Fruit fly (Drosophila melanogaster): Measurements from ENCODE around the gene Dhc64C.

Gene Dhc64C

DNA sequence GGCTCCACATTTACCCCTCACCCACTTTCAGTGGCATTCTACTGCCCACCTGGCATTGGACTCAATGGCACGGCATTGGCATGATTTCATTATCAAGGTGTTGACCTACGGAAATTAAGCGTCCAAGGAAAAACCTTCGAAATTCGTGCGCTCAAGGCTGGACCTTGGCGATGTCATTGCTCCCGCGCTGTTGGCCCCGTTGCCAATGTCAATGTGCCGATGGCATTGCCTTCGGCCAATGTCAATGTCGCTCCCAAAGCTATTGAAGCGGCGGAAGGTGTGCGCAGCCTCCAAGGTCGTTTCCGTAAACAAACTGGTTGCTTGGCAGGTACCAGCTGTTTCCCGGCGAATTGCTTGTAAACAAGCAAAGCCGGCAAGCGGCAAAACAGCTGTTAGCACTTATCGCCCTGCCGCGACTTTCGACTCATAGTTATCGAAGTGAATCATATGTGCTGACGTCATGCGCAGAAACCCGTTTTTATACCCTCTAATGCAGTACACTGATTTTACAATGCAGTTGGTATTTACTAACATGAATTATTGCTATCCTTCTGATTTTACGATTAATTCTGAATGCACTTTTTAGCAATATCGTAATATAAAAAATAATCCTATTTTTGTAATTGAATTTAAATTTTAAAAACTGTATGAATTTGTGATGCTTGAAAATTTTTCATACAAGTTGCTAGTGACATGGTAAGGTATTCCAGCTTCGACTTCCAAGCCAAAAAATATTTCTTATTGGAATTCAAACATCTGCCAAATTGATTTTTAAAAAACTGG lies 940 bp downstream of the Dhc64C start:
- TF ChIP-seq CTCF (optimal IDR thresholded peaks at IDR 0.05) (no peak), CG8478 (optimal IDR thresholded peaks at IDR 0.05) (no peak)

DNA sequence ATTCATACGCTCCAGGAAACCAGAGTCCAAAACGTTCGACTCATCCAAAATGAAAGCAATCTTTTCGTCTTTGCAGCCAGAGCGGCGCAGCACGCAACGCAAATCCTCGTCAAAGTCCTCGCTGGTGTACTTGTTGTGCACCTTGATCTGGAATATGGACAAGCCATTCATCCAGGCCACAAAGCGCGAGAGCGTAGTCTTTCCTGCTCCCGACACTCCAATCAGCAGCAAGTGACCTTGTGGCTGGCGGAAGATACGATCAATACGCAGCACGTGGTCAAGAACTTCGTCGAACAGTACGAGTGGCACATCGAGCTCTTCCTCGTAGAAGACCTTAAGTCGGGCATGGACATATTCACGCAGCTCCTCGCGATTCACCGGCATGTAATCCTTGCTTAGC lies 11.3 kb downstream of the Dhc64C start:
- TF ChIP-seq CG8478 (optimal IDR thresholded peaks at IDR 0.05) (no peak), CTCF (optimal IDR thresholded peaks at IDR 0.05) (no peak)

DNA sequence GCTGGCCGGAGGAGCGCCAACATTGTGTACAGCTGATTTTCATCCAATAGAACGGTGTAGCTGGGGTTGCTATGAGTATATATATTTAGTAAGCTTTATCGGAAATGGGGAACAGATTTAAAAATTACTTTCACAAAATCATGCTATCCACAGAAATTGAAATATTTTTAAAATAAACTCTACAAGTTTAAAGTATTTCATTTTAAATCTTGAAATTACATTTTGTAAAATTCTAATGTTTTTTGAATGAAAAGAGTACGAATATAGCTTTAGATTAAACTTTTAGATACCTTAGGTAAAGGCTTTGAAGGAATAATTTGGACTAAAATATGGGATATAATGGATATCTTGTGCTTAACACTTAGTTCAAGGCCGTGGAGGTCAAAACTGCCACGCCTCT lies 18.2 kb downstream of the Dhc64C start, which contains the start of gene CG18808:
CG18808 (minus strand) TSS at position 101 of the 400 bp plus-strand sequence.
- TF ChIP-seq CTCF (optimal IDR thresholded peaks at IDR 0.05): no peak
- no peak for TF ChIP-seq CG8478 (optimal IDR thresholded peaks at IDR 0.05)

DNA sequence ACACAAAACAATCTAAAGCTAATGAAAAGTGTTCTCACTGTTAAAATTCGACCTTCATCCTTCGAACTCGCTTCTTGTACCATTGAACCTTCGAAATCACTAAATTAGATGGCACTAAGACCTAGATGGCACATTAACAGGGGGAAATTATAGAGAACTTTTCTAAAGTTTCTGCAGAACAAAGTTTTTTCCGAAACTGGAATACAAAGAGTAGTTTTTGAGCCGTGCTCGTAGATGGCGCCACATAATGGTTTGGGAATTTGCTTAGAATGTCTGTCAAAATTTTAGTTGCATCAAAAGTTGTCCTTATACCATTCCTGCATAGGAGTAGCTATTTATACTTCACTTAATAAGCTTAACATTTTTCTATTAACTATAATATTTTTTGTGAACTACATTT lies 19.7 kb downstream of the Dhc64C start:
- TF ChIP-seq CTCF (optimal IDR thresholded peaks at IDR 0.05) (peak; percentile 78 to 87), CG8478 (optimal IDR thresholded peaks at IDR 0.05) (no peak)

DNA sequence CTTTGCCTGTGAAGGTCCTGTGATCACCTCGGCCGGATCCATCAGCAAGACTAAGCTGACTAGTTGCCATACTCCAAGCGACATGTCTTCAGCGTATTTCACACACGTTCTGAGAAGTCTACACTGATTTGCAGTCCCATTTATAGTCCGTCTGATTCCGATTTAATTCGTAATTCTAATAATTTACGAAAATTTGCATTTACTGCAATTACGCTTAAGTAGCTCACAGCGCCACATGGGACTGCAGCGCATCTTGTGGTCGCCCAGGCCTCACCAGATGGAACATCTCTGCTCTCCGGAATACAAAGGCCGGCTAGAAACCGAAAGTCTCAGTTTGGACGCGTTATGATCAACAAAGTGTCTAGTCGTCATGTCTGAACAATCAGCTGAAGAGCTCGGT lies 20.3 kb downstream of the Dhc64C start, which contains the start of gene CG7509:
CG7509 (minus strand) TSS at position 101 of the 400 bp plus-strand sequence.
- no peak for TF ChIP-seq CTCF (optimal IDR thresholded peaks at IDR 0.05)
- no peak for TF ChIP-seq CG8478 (optimal IDR thresholded peaks at IDR 0.05)

DNA sequence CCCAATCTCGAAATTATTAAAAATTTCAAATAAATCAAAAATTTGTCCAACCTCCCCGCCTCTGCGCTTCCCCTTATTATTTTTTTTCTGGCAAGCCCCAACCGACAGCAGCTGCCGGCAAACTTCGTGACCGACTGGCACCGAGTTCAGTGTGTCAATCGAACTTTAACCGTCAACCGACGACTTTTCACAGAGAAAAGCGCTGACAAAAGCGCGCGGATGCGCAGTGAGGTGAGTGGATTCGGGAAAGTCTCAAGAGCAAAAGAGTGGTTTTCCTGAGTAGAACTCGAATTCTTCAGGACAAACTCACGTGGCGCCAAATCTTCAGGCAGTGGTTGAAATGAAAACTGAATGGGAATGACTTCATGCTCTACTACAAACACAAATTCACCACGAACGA lies 24.8 kb downstream of the Dhc64C start:
- no peak for TF ChIP-seq CG8478 (optimal IDR thresholded peaks at IDR 0.05)
- TF ChIP-seq CTCF (optimal IDR thresholded peaks at IDR 0.05): peak; percentile 41

DNA sequence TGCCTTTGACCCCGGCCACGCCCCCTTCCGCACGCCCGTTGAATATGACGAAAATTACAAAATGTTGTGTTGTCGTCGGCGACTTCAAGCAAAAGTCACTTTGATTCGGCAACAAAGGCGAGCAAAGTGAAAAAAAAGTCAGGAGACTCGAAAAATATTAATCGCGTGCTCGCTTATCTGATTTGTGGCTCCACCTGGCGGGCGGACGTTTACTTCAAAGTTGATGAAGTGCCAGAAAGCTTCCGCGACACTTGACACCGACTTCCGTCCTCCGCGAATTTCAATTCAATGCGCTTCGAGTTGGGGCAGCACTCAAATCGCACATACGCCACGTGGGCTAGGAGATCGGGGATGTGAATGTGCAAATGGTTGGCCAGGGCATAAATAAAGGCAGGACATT lies 49.1 kb downstream of the Dhc64C start:
- no peak for TF ChIP-seq CG8478 (optimal IDR thresholded peaks at IDR 0.05)
- peak; percentile 30 to 55 for TF ChIP-seq CTCF (optimal IDR thresholded peaks at IDR 0.05)

DNA sequence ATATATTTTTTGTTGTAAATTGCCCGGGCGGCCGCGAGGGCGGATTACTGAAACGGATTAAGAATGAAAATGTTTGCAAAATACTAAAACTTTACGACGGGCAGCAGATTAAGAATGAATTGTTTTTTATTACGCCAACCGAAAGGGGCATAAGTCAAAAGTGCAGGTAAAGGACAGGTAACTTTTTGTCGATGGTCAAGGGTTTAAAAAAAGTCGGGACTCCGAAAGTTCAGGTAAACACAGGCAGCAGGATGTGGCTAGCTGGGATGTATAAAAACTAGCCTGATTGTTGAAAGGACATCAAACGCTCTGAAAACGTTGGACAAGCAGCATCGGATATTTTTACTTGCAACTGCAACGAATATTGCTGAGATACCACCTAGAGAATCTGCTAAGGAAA lies 67.9 kb downstream of the Dhc64C start, which contains the start of gene CG13711:
CG13711 (plus strand) TSS at position 301 of the 400 bp plus-strand sequence.
- TF ChIP-seq CG8478 (optimal IDR thresholded peaks at IDR 0.05) (no peak), CTCF (optimal IDR thresholded peaks at IDR 0.05) (no peak)

Measured in S2 (cell line).